Fruit fly (Drosophila melanogaster) whole organism, embryonic: Measurements from ENCODE around the gene CG32712.

ENCODE experiments used
- Adf1 ChIP-seq: fragments of 200-800 bp; sonication (Bioruptor generic); IDR thresholded peaks from 2 replicates; pipeline ENCODE4 v1.3.6; 2022; ENCODE audit warnings: missing biosample characterization, missing genetic modification characterization
- Atf6 ChIP-seq: fragments of 200-800 bp; sonication (Bioruptor generic); IDR thresholded peaks from 2 replicates; pipeline ENCODE4 v1.3.6; 2022; ENCODE audit warnings: missing biosample characterization, missing genetic modification characterization
- Bgb ChIP-seq: fragments of 200-800 bp; sonication (Bioruptor generic); IDR thresholded peaks from 2 replicates; pipeline ENCODE4 v1.3.6; 2022; ENCODE audit warnings: missing biosample characterization, missing genetic modification characterization; ENCODE audit not compliant: partially characterized antibody
- CG10565 ChIP-seq: fragments of 200-800 bp; sonication (Bioruptor generic); optimal IDR thresholded peaks from 3 replicates; lab custom pipeline; 2016; ENCODE audit warnings: missing biosample characterization, mild to moderate bottlenecking, missing genetic modification characterization
- CG10959 ChIP-seq: fragments of 200-800 bp; sonication (Bioruptor generic); IDR thresholded peaks from 2 replicates; pipeline ENCODE4 v1.3.6; 2022; ENCODE audit warnings: missing biosample characterization, missing genetic modification characterization
- CG11696 ChIP-seq: fragments of 200-800 bp; sonication (Bioruptor generic); IDR thresholded peaks from 2 replicates; pipeline ENCODE4 v1.3.6; 2022; ENCODE audit warnings: missing biosample characterization, missing genetic modification characterization
- CG12071 ChIP-seq: fragments of 200-800 bp; sonication (Bioruptor generic); optimal IDR thresholded peaks from 3 replicates; lab custom pipeline; 2018; ENCODE audit warnings: missing biosample characterization, mild to moderate bottlenecking, missing genetic modification characterization
- CG12391 ChIP-seq: fragments of 200-800 bp; sonication (Bioruptor generic); optimal IDR thresholded peaks from 3 replicates; lab custom pipeline; 2018; ENCODE audit warnings: missing biosample characterization, mild to moderate bottlenecking, missing genetic modification characterization, moderate library complexity
- CG14014 ChIP-seq: fragments of 200-800 bp; sonication (Bioruptor generic); IDR thresholded peaks from 2 replicates; pipeline ENCODE4 v1.3.6; 2022; ENCODE audit warnings: missing biosample characterization, missing genetic modification characterization
- CG14441 ChIP-seq: fragments of 200-800 bp; sonication (Bioruptor generic); IDR thresholded peaks from 2 replicates; pipeline ENCODE4 v1.3.6; 2022; ENCODE audit warnings: missing biosample characterization, missing genetic modification characterization
- CG15073 ChIP-seq: fragments of 200-800 bp; sonication (Bioruptor generic); optimal IDR thresholded peaks from 2 replicates; lab custom pipeline; 2016; ENCODE audit warnings: missing biosample characterization, missing genetic modification characterization
- CG15514 ChIP-seq: fragments of 200-800 bp; sonication (Bioruptor generic); optimal IDR thresholded peaks from 3 replicates; lab custom pipeline; 2017; ENCODE audit warnings: missing biosample characterization, missing genetic modification characterization, mild to moderate bottlenecking, moderate library complexity, missing genetic modification reagents
- CG16779 ChIP-seq: fragments of 200-800 bp; sonication (Bioruptor generic); IDR thresholded peaks from 2 replicates; pipeline ENCODE4 v1.3.6; 2022; ENCODE audit warnings: missing biosample characterization, missing genetic modification characterization
- CG18599 ChIP-seq: fragments of 200-800 bp; sonication (Bioruptor generic); optimal IDR thresholded peaks from 3 replicates; lab custom pipeline; 2017; ENCODE audit warnings: missing biosample characterization, missing genetic modification characterization, mild to moderate bottlenecking, moderate library complexity, missing genetic modification reagents
- CG18619 ChIP-seq: fragments of 200-800 bp; sonication (Bioruptor generic); optimal IDR thresholded peaks from 3 replicates; lab custom pipeline; 2017; ENCODE audit warnings: missing biosample characterization, mild to moderate bottlenecking, missing genetic modification characterization
- CG4707 ChIP-seq: fragments of 200-800 bp; sonication (Bioruptor generic); optimal IDR thresholded peaks from 2 replicates; lab custom pipeline; 2018; ENCODE audit warnings: missing biosample characterization, mild to moderate bottlenecking, missing genetic modification characterization, moderate library complexity
- CG5180 ChIP-seq: fragments of 200-800 bp; sonication (Bioruptor generic); optimal IDR thresholded peaks from 3 replicates; lab custom pipeline; 2017; ENCODE audit warnings: missing biosample characterization, missing genetic modification characterization, mild to moderate bottlenecking, moderate library complexity, missing genetic modification reagents
- CG7745 ChIP-seq: fragments of 200-800 bp; sonication (Bioruptor generic); optimal IDR thresholded peaks from 2 replicates; lab custom pipeline; 2018; ENCODE audit warnings: missing biosample characterization, mild to moderate bottlenecking, missing genetic modification characterization, moderate library complexity
- CG7928 ChIP-seq: fragments of 200-800 bp; sonication (Bioruptor generic); optimal IDR thresholded peaks from 2 replicates; lab custom pipeline; 2017; ENCODE audit warnings: missing biosample characterization, mild to moderate bottlenecking, missing genetic modification characterization
- CrebB ChIP-seq: fragments of 200-800 bp; sonication (Bioruptor generic); optimal IDR thresholded peaks from 3 replicates; lab custom pipeline; 2018; ENCODE audit warnings: missing biosample characterization, mild to moderate bottlenecking, missing genetic modification characterization
- Dll ChIP-seq: fragments of 200-800 bp; sonication (Bioruptor generic); IDR thresholded peaks from 4 replicates; pipeline ENCODE4 v1.3.6; 2022; ENCODE audit warnings: missing biosample characterization, missing genetic modification characterization; ENCODE audit not compliant: partially characterized antibody
- HLH4C ChIP-seq: fragments of 200-800 bp; sonication (Bioruptor generic); IDR thresholded peaks from 3 replicates; pipeline ENCODE4 v1.3.6; 2022; ENCODE audit warnings: missing biosample characterization, missing genetic modification characterization; ENCODE audit not compliant: partially characterized antibody
- Hand ChIP-seq: fragments of 200-800 bp; sonication (Bioruptor generic); optimal IDR thresholded peaks from 2 replicates; lab custom pipeline; 2017; ENCODE audit warnings: mild to moderate bottlenecking, missing biosample characterization, missing genetic modification reagents, missing genetic modification characterization
- MTF-1 ChIP-seq: fragments of 200-800 bp; sonication (Bioruptor generic); optimal IDR thresholded peaks from 2 replicates; lab custom pipeline; 2018; ENCODE audit warnings: missing biosample characterization, mild to moderate bottlenecking, missing genetic modification characterization, borderline replicate concordance
- Mad ChIP-seq: fragments of 200-800 bp; sonication (Bioruptor generic); optimal IDR thresholded peaks from 2 replicates; lab custom pipeline; 2016; ENCODE audit warnings: missing biosample characterization, missing genetic modification characterization
- Mrtf ChIP-seq: fragments of 200-800 bp; sonication (Bioruptor generic); IDR thresholded peaks from 3 replicates; pipeline ENCODE4 v1.3.6; 2022; ENCODE audit warnings: missing biosample characterization, missing genetic modification characterization
- Nf-YA ChIP-seq: fragments of 200-800 bp; sonication (Bioruptor generic); IDR thresholded peaks from 2 replicates; pipeline ENCODE4 v1.3.6; 2022; ENCODE audit warnings: missing biosample characterization, missing genetic modification characterization
- Oli ChIP-seq: fragments of 200-800 bp; sonication (Bioruptor generic); optimal IDR thresholded peaks from 2 replicates; lab custom pipeline; 2018; ENCODE audit warnings: missing biosample characterization, mild to moderate bottlenecking, missing genetic modification characterization, moderate library complexity
- Optix ChIP-seq: fragments of 200-800 bp; sonication (Bioruptor generic); IDR thresholded peaks from 3 replicates; pipeline ENCODE4 v1.3.6; 2022; ENCODE audit warnings: missing biosample characterization, missing genetic modification characterization
- PHDP ChIP-seq: fragments of 200-800 bp; sonication (Bioruptor generic); optimal IDR thresholded peaks from 3 replicates; lab custom pipeline; 2018; ENCODE audit warnings: missing biosample characterization, mild to moderate bottlenecking, missing genetic modification characterization, moderate library complexity
- Scr ChIP-seq: fragments of 200-800 bp; sonication (Bioruptor generic); IDR thresholded peaks from 2 replicates; pipeline ENCODE4 v1.3.6; 2022; ENCODE audit warnings: missing biosample characterization, missing genetic modification characterization; ENCODE audit not compliant: partially characterized antibody
- Sry-δ ChIP-seq: fragments of 200-800 bp; sonication (Bioruptor generic); optimal IDR thresholded peaks from 2 replicates; lab custom pipeline; 2016; ENCODE audit warnings: missing biosample characterization, missing genetic modification characterization
- Xrp1 ChIP-seq: fragments of 200-800 bp; sonication (Bioruptor generic); IDR thresholded peaks from 2 replicates; pipeline ENCODE4 v1.3.6; 2022; ENCODE audit warnings: missing biosample characterization, missing genetic modification characterization
- ac ChIP-seq: fragments of 200-800 bp; sonication (Bioruptor generic); optimal IDR thresholded peaks from 3 replicates; lab custom pipeline; 2017; ENCODE audit warnings: missing biosample characterization, mild to moderate bottlenecking, missing genetic modification characterization
- chn ChIP-seq: fragments of 200-800 bp; sonication (Bioruptor generic); optimal IDR thresholded peaks from 2 replicates; lab custom pipeline; 2016; ENCODE audit warnings: missing biosample characterization, missing genetic modification characterization
- esg ChIP-seq: fragments of 200-800 bp; sonication (Bioruptor generic); conservative IDR thresholded peaks from 2 replicates; pipeline ENCODE4 v1.3.6; 2022; ENCODE audit warnings: missing biosample characterization, missing genetic modification characterization
- insv ChIP-seq, 2 experiments: fragments of 200-800 bp; sonication (Bioruptor generic); optimal IDR thresholded peaks; 3 replicates each; lab custom pipeline; 2016 to 2018; ENCODE audit warnings: missing biosample characterization in 2 of 2, missing genetic modification characterization in 2 of 2
- inv ChIP-seq: fragments of 200-800 bp; sonication (Bioruptor generic); IDR thresholded peaks from 2 replicates; pipeline ENCODE4 v1.3.6; 2022; ENCODE audit warnings: missing biosample characterization, missing genetic modification characterization; ENCODE audit not compliant: partially characterized antibody
- ken ChIP-seq: fragments of 200-800 bp; sonication (Bioruptor generic); IDR thresholded peaks from 3 replicates; pipeline ENCODE4 v1.3.6; 2022; ENCODE audit warnings: missing biosample characterization, missing genetic modification characterization
- nerfin-1 ChIP-seq: fragments of 200-800 bp; sonication (Bioruptor generic); optimal IDR thresholded peaks from 3 replicates; lab custom pipeline; 2019; ENCODE audit warnings: missing biosample characterization, mild to moderate bottlenecking, missing genetic modification characterization, moderate library complexity
- oc ChIP-seq: fragments of 200-800 bp; sonication (Bioruptor generic); optimal IDR thresholded peaks from 2 replicates; lab custom pipeline; 2018; ENCODE audit warnings: missing biosample characterization, mild to moderate bottlenecking, missing genetic modification characterization, moderate library complexity
- pho ChIP-seq: fragments of 200-800 bp; sonication (Bioruptor generic); optimal IDR thresholded peaks from 2 replicates; lab custom pipeline; 2016; ENCODE audit warnings: missing biosample characterization, missing genetic modification characterization
- pum ChIP-seq: fragments of 200-800 bp; sonication (Bioruptor generic); optimal IDR thresholded peaks from 2 replicates; lab custom pipeline; 2016; ENCODE audit warnings: missing biosample characterization, missing genetic modification characterization
- sens-2 ChIP-seq: fragments of 200-800 bp; sonication (Bioruptor generic); IDR thresholded peaks from 2 replicates; pipeline ENCODE4 v1.3.6; 2022; ENCODE audit warnings: missing biosample characterization, missing genetic modification characterization
- slbo ChIP-seq: fragments of 200-800 bp; sonication (Bioruptor generic); IDR thresholded peaks from 2 replicates; pipeline ENCODE4 v1.3.6; 2022; ENCODE audit warnings: missing biosample characterization, missing genetic modification characterization
- stwl ChIP-seq: fragments of 200-800 bp; sonication (Bioruptor generic); optimal IDR thresholded peaks from 3 replicates; lab custom pipeline; 2018; ENCODE audit warnings: missing biosample characterization, mild to moderate bottlenecking, missing genetic modification characterization, moderate library complexity
- tna ChIP-seq: fragments of 200-800 bp; sonication (Bioruptor generic); IDR thresholded peaks from 2 replicates; pipeline ENCODE4 v1.3.6; 2022; ENCODE audit warnings: missing biosample characterization, missing genetic modification characterization; ENCODE audit not compliant: partially characterized antibody
- ttk ChIP-seq: fragments of 200-800 bp; sonication (Bioruptor generic); IDR thresholded peaks from 2 replicates; pipeline ENCODE4 v2.1.2; 2022; ENCODE audit warnings: missing biosample characterization, missing genetic modification characterization

The CG32712 gene

DNA sequence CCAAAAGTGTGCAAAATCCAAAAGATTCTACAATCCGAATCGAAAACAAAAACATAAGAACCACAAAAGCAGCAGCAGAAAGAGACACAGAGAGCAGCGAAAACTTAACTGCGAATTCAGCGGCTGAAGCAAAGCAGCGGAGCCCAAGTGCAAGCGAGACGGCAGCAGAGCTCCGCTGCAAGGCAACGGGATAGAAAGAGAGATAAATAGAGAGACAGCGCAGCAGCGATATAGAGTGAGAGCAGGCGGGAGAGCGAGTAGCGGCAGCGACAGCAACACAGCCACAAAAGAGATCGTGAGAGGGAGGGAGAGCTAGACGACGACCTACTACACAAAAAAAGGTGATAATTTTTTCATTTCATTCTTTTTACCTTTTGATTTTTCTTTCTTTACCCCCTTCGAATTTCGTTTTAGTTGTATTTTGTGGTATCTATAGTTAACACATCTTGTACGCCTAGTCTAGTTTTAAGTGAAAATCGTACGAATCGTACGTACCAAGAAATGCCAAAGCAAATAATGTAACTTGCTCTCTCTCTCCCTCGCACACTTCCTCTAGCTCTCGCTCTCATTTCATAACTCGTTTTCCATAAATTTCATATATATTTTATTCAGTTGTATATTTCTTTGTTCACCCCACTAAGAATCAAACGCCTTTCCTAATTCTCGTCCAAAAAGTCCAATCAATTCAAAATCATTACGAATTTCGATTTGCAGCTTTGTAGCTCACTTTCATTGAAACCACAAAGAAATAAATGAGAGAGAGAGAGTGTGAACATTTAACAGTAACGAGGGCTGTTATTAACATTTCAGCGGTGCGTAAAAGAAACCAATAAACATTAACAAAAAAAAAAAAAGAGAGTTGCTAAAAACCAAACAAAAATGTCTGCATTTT is 23.0 kb downstream of the CG32712 start (continued):
- TF ChIP-seq CG16779, result 0 out of 2 replicates have a peak, but pooled peaks have one; percentile 9
- no peak for TF ChIP-seq CG15073 (GFP tag; lab: Kevin White, UChicago)
- TF ChIP-seq CG14441 (GFP tag; lab: Robert Waterston, UW), result no peak
- TF ChIP-seq nerfin-1, result no peak
- no peak for TF ChIP-seq slbo (GFP tag; lab: Robert Waterston, UW)
- no peak for TF ChIP-seq Dll (GFP tag; lab: Robert Waterston, UW)
- TF ChIP-seq sens-2, result no peak; the same call in 1 of the 2 replicates
- no peak for TF ChIP-seq Mrtf (GFP tag; lab: Robert Waterston, UW)
- no peak for TF ChIP-seq CG18599 (GFP tag; lab: Kevin White, UChicago)
- peak; percentile 28; the same call in 1 of the 3 replicates for TF ChIP-seq ken (GFP tag; lab: Robert Waterston, UW)
- TF ChIP-seq CG12391 (tag; lab: Kevin White, UChicago), result no peak
- no peak for TF ChIP-seq Mad (GFP tag; lab: Kevin White, UChicago)
- no peak for TF ChIP-seq oc
- TF ChIP-seq Optix (GFP tag; lab: Robert Waterston, UW), result peak; percentile 42; the same call in 1 of the 3 replicates
- TF ChIP-seq ttk (GFP tag; lab: Robert Waterston, UW), result no peak
- no peak for TF ChIP-seq CrebB (tag; lab: Kevin White, UChicago)
- TF ChIP-seq CG15514 (GFP tag; lab: Kevin White, UChicago), result no peak
- TF ChIP-seq esg, result no peak

DNA sequence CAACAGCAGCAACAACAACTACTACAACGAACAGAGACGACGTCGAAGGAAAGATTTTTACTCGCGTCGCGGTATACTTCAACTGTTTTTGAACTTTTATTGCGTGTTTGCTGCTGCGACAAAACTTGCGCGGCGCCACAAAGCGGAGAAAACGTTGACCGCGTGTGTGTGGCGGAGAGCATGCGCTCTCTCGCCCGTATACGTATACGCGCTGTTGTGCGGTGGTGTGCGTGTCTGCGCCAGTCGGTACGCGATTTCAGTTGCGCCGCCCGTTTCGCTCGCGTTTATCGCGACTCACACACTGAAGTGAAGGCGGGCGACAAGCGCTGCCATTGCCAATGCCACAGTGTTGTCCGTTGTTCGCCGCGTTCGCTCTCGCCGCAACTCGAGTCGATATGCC is 23.8 kb downstream of the CG32712 start:
- TF ChIP-seq CG4707 (GFP tag; lab: Kevin White, UChicago) (peak; percentile 31), CG5180 (GFP tag; lab: Kevin White, UChicago) (no peak), CG7928 (GFP tag; lab: Kevin White, UChicago) (no peak), Adf1 (peak; percentile 93), Nf-YA (no peak), tna (no peak), pho (GFP tag; lab: Kevin White, UChicago) (no peak), insv (GFP tag; optimal IDR thresholded peaks at IDR 0.05; lab: Kevin White, UChicago) (peak in 1 of 2 experiments; percentile 46), ac (GFP tag; lab: Kevin White, UChicago) (no peak), Hand (GFP tag; lab: Kevin White, UChicago) (peak; percentile 90), HLH4C (GFP tag; lab: Robert Waterston, UW) (no peak), Oli (tag; lab: Kevin White, UChicago) (no peak), Xrp1 (GFP tag; lab: Robert Waterston, UW) (peak; percentile 74), pum (GFP tag; lab: Kevin White, UChicago) (no peak), CG14014 (GFP tag; lab: Robert Waterston, UW) (peak; percentile 88; the same call in 1 of the 2 replicates), inv (no peak), CG18619 (GFP tag; lab: Kevin White, UChicago) (peak; percentile 6), stwl (no peak), PHDP (peak; percentile 72), Bgb (GFP tag; lab: Robert Waterston, UW) (peak; percentile 39; the same call in 1 of the 2 replicates), chn (no peak), Atf6 (peak; percentile 97), CG12071 (GFP tag; lab: Kevin White, UChicago) (peak; percentile 80), CG11696 (GFP tag; lab: Robert Waterston, UW) (no peak), Sry-δ (GFP tag; lab: Kevin White, UChicago) (no peak), MTF-1 (peak; percentile 57), CG7745 (tag; lab: Kevin White, UChicago) (peak; percentile 80), CG10565 (GFP tag; lab: Kevin White, UChicago) (no peak), CG10959 (GFP tag; lab: Robert Waterston, UW) (peak; percentile 45; the same call in 1 of the 2 replicates), Scr (GFP tag; lab: Robert Waterston, UW) (no peak)
